Fruit fly (Drosophila melanogaster) whole organism, embryonic: ENCODE data around the gene wam.

Experiments
- Aef1 ChIP-seq: fragments of 200-800 bp; sonication (Bioruptor generic); IDR thresholded peaks from 3 replicates; pipeline ENCODE4 v1.3.6; 2022; ENCODE audit warnings: missing biosample characterization, missing genetic modification characterization
- Awh ChIP-seq: fragments of 200-800 bp; sonication (Bioruptor generic); IDR thresholded peaks from 2 replicates; pipeline ENCODE4, ENCODE4 v1.3.6; 2022; ENCODE audit warnings: missing biosample characterization, missing genetic modification characterization
- C15 ChIP-seq: fragments of 200-800 bp; sonication (Bioruptor generic); IDR thresholded peaks from 3 replicates; pipeline ENCODE4 v1.3.6; 2022; ENCODE audit warnings: missing biosample characterization, missing genetic modification characterization
- CG1024 ChIP-seq: fragments of 200-800 bp; sonication (Bioruptor generic); IDR thresholded peaks from 2 replicates; pipeline ENCODE4 v1.3.6; 2022; ENCODE audit warnings: missing biosample characterization, missing genetic modification characterization
- CG12219 ChIP-seq: fragments of 200-800 bp; sonication (Bioruptor generic); optimal IDR thresholded peaks from 3 replicates; lab custom pipeline; 2018; ENCODE audit warnings: missing biosample characterization, mild to moderate bottlenecking, missing genetic modification characterization
- CG13894 ChIP-seq: fragments of 200-800 bp; sonication (Bioruptor generic); optimal IDR thresholded peaks from 3 replicates; lab custom pipeline; 2018; ENCODE audit warnings: missing biosample characterization, mild to moderate bottlenecking, missing genetic modification characterization, moderate library complexity
- CG14441 ChIP-seq: fragments of 200-800 bp; sonication (Bioruptor generic); IDR thresholded peaks from 2 replicates; pipeline ENCODE4 v1.3.6; 2022; ENCODE audit warnings: missing biosample characterization, missing genetic modification characterization
- CG15601 ChIP-seq: fragments of 200-800 bp; sonication (Bioruptor generic); optimal IDR thresholded peaks from 3 replicates; lab custom pipeline; 2019; ENCODE audit warnings: missing biosample characterization, mild to moderate bottlenecking, missing genetic modification characterization, moderate library complexity
- CG17186 ChIP-seq: fragments of 200-800 bp; sonication (Bioruptor generic); optimal IDR thresholded peaks from 3 replicates; lab custom pipeline; 2017; ENCODE audit warnings: missing biosample characterization, missing genetic modification reagents, missing genetic modification characterization
- CG17802 ChIP-seq: fragments of 200-800 bp; sonication (Bioruptor generic); optimal IDR thresholded peaks from 2 replicates; lab custom pipeline; 2018; ENCODE audit warnings: missing biosample characterization, mild to moderate bottlenecking, missing genetic modification characterization, moderate library complexity
- CG17829 ChIP-seq: fragments of 200-800 bp; optimal IDR thresholded peaks from 2 replicates; lab custom pipeline; 2019; ENCODE audit warnings: missing biosample characterization, mild to moderate bottlenecking, missing genetic modification characterization, moderate library complexity
- CG18476 ChIP-seq: fragments of 200-800 bp; sonication (Bioruptor generic); optimal IDR thresholded peaks from 2 replicates; lab custom pipeline; 2016; ENCODE audit warnings: missing biosample characterization, mild to moderate bottlenecking, missing genetic modification characterization
- CG2199 ChIP-seq: fragments of 200-800 bp; sonication (Bioruptor generic); IDR thresholded peaks from 3 replicates; pipeline ENCODE4 v1.3.6; 2022; ENCODE audit warnings: missing biosample characterization, missing genetic modification characterization
- CG2202 ChIP-seq: fragments of 200-800 bp; sonication (Bioruptor generic); optimal IDR thresholded peaks from 2 replicates; lab custom pipeline; 2018; ENCODE audit warnings: missing biosample characterization, mild to moderate bottlenecking, missing genetic modification characterization
- CG30403 ChIP-seq: fragments of 200-800 bp; sonication (Bioruptor generic); optimal IDR thresholded peaks from 3 replicates; lab custom pipeline; 2016; ENCODE audit warnings: missing biosample characterization, missing genetic modification characterization
- CG32532 ChIP-seq: fragments of 200-800 bp; sonication (Bioruptor generic); IDR thresholded peaks from 2 replicates; pipeline ENCODE4 v1.3.6; 2022; ENCODE audit warnings: missing biosample characterization, missing genetic modification characterization
- CG32767 ChIP-seq: fragments of 200-800 bp; sonication (Bioruptor generic); IDR thresholded peaks from 2 replicates; pipeline ENCODE4 v1.3.6; 2022; ENCODE audit warnings: missing biosample characterization, missing genetic modification characterization
- CG33557 ChIP-seq: fragments of 200-800 bp; sonication (Bioruptor generic); optimal IDR thresholded peaks from 2 replicates; lab custom pipeline; 2019; ENCODE audit warnings: missing biosample characterization, mild to moderate bottlenecking, missing genetic modification characterization, moderate library complexity
- CG3995 ChIP-seq: fragments of 200-800 bp; sonication (Bioruptor generic); optimal IDR thresholded peaks from 3 replicates; lab custom pipeline; 2016; ENCODE audit warnings: missing biosample characterization, missing genetic modification characterization
- CG4328 ChIP-seq: fragments of 200-800 bp; sonication (Bioruptor generic); optimal IDR thresholded peaks from 3 replicates; lab custom pipeline; 2017; ENCODE audit warnings: missing biosample characterization, missing genetic modification reagents, missing genetic modification characterization
- CG5245 ChIP-seq: fragments of 200-800 bp; sonication (Bioruptor generic); optimal IDR thresholded peaks from 3 replicates; lab custom pipeline; 2016; ENCODE audit warnings: missing biosample characterization, missing genetic modification characterization
- CG7357 ChIP-seq: fragments of 200-800 bp; sonication (Bioruptor generic); IDR thresholded peaks from 3 replicates; pipeline ENCODE4 v1.3.6; 2022; ENCODE audit warnings: missing biosample characterization, missing genetic modification characterization
- CTCF ChIP-seq: fragments of 200-800 bp; sonication (Bioruptor generic); optimal IDR thresholded peaks from 2 replicates; lab custom pipeline; 2017; ENCODE audit warnings: missing biosample characterization, mild to moderate bottlenecking, missing genetic modification characterization, moderate library complexity
- Ets65A ChIP-seq: fragments of 200-800 bp; sonication (Bioruptor generic); peaks from one replicate; lab custom pipeline; 2016; ENCODE audit warnings: missing biosample characterization, missing genetic modification characterization
- Fer2 ChIP-seq: fragments of 200-800 bp; sonication (Bioruptor generic); optimal IDR thresholded peaks from 2 replicates; lab custom pipeline; 2018; ENCODE audit warnings: missing biosample characterization, mild to moderate bottlenecking, missing genetic modification characterization, moderate library complexity
- H2.0 ChIP-seq: fragments of 200-800 bp; sonication (Bioruptor generic); IDR thresholded peaks from 2 replicates; pipeline ENCODE4 v1.3.6; 2022; ENCODE audit warnings: missing biosample characterization, missing genetic modification characterization
- HHEX ChIP-seq: fragments of 200-800 bp; sonication (Bioruptor generic); optimal IDR thresholded peaks from 3 replicates; lab custom pipeline; 2017; ENCODE audit warnings: missing biosample characterization, mild to moderate bottlenecking, missing genetic modification characterization, missing genetic modification reagents
- Taf1 ChIP-seq: fragments of 200-800 bp; sonication (Bioruptor generic); IDR thresholded peaks from 2 replicates; pipeline ENCODE4 v1.3.6; 2022; ENCODE audit warnings: missing biosample characterization, missing genetic modification characterization
- YL-1 ChIP-seq: fragments of 200-800 bp; sonication (Bioruptor generic); optimal IDR thresholded peaks from 3 replicates; lab custom pipeline; 2017; ENCODE audit warnings: missing biosample characterization, mild to moderate bottlenecking, missing genetic modification characterization
- ab ChIP-seq: fragments of 200-800 bp; sonication (Bioruptor generic); optimal IDR thresholded peaks from 2 replicates; lab custom pipeline; 2016; ENCODE audit warnings: missing biosample characterization, missing genetic modification characterization
- ash1 ChIP-seq: fragments of 200-800 bp; sonication (Bioruptor generic); optimal IDR thresholded peaks from 2 replicates; lab custom pipeline; 2018; ENCODE audit warnings: missing biosample characterization, mild to moderate bottlenecking, missing genetic modification characterization
- cg ChIP-seq: fragments of 200-800 bp; sonication (Bioruptor generic); optimal IDR thresholded peaks from 3 replicates; lab custom pipeline; 2019; ENCODE audit warnings: missing biosample characterization, mild to moderate bottlenecking, missing genetic modification characterization, moderate library complexity
- chif ChIP-seq, 2 experiments: fragments of 200-800 bp; sonication (Bioruptor generic); optimal IDR thresholded peaks; 3 replicates each; lab custom pipeline; 2016; ENCODE audit warnings: missing biosample characterization in 2 of 2, missing genetic modification characterization in 2 of 2
- chinmo ChIP-seq: fragments of 200-800 bp; sonication (Bioruptor generic); IDR thresholded peaks from 4 replicates; pipeline ENCODE4 v1.3.6; 2022; ENCODE audit warnings: missing biosample characterization, missing genetic modification characterization; ENCODE audit not compliant: partially characterized antibody
- dmrt11E ChIP-seq: fragments of 200-800 bp; sonication (Bioruptor generic); optimal IDR thresholded peaks from 3 replicates; lab custom pipeline; 2018; ENCODE audit warnings: missing biosample characterization, mild to moderate bottlenecking, missing genetic modification characterization, moderate library complexity
- dysf ChIP-seq: fragments of 200-800 bp; sonication (Bioruptor generic); IDR thresholded peaks from 3 replicates; pipeline ENCODE4 v1.3.6; 2022; ENCODE audit warnings: missing biosample characterization, missing genetic modification characterization
- fd102C ChIP-seq: fragments of 200-800 bp; sonication (Bioruptor generic); optimal IDR thresholded peaks from 2 replicates; lab custom pipeline; 2018; ENCODE audit warnings: missing biosample characterization, mild to moderate bottlenecking, missing genetic modification characterization, moderate library complexity
- fru ChIP-seq: fragments of >200 bp; optimal IDR thresholded peaks from 2 replicates; lab custom pipeline; 2017
- gcm2 ChIP-seq: fragments of 200-800 bp; sonication (Bioruptor generic); optimal IDR thresholded peaks from 2 replicates; lab custom pipeline; 2016; ENCODE audit warnings: missing biosample characterization, missing genetic modification characterization
- hth ChIP-seq: fragments of >200 bp; optimal IDR thresholded peaks from 2 replicates; lab custom pipeline; 2017; ENCODE audit warnings: inconsistent platforms
- oc ChIP-seq: fragments of 200-800 bp; sonication (Bioruptor generic); optimal IDR thresholded peaks from 2 replicates; lab custom pipeline; 2018; ENCODE audit warnings: missing biosample characterization, mild to moderate bottlenecking, missing genetic modification characterization, moderate library complexity
- p53 ChIP-seq: fragments of 200-800 bp; sonication (Bioruptor generic); optimal IDR thresholded peaks from 2 replicates; lab custom pipeline; 2016; ENCODE audit warnings: missing biosample characterization, missing genetic modification characterization
- psq ChIP-seq: fragments of 200-800 bp; sonication (Bioruptor generic); optimal IDR thresholded peaks from 2 replicates; lab custom pipeline; 2017; ENCODE audit warnings: missing biosample characterization, missing genetic modification characterization
- sc ChIP-seq, 3 experiments: fragments of >200 bp in 2 of 3; fragments of 200-800 bp in 1 of 3; sonication (Bioruptor generic) in 1 of 3; optimal IDR thresholded peaks; 2 replicates in 2 of 3; 3 replicates in 1 of 3; lab custom pipeline; 2017; ENCODE audit warnings: mild to moderate bottlenecking in 1 of 3, missing biosample characterization in 1 of 3, missing genetic modification characterization in 1 of 3, missing genetic modification reagents in 1 of 3
- sd ChIP-seq: fragments of 200-800 bp; sonication (Bioruptor generic); optimal IDR thresholded peaks from 3 replicates; lab custom pipeline; 2018; ENCODE audit warnings: missing biosample characterization, mild to moderate bottlenecking, missing genetic modification characterization, moderate library complexity
- sqz ChIP-seq: fragments of 200-800 bp; sonication (Bioruptor generic); optimal IDR thresholded peaks from 3 replicates; lab custom pipeline; 2018; ENCODE audit warnings: missing biosample characterization, mild to moderate bottlenecking, missing genetic modification characterization
- tin ChIP-seq: fragments of 200-800 bp; sonication (Bioruptor generic); optimal IDR thresholded peaks from 3 replicates; lab custom pipeline; 2016; ENCODE audit warnings: missing biosample characterization, missing genetic modification characterization
- tna ChIP-seq: fragments of 200-800 bp; sonication (Bioruptor generic); IDR thresholded peaks from 2 replicates; pipeline ENCODE4 v1.3.6; 2022; ENCODE audit warnings: missing biosample characterization, missing genetic modification characterization; ENCODE audit not compliant: partially characterized antibody
- z ChIP-seq: fragments of 200-800 bp; sonication (Bioruptor generic); IDR thresholded peaks from 3 replicates; pipeline ENCODE4 v1.3.6; 2022; ENCODE audit warnings: missing biosample characterization, missing genetic modification characterization
- zen ChIP-seq: fragments of 200-800 bp; sonication (Bioruptor generic); optimal IDR thresholded peaks from 3 replicates; lab custom pipeline; 2018; ENCODE audit warnings: missing biosample characterization, mild to moderate bottlenecking, missing genetic modification characterization, moderate library complexity
- zf30C ChIP-seq: fragments of 200-800 bp; sonication (Bioruptor generic); optimal IDR thresholded peaks from 3 replicates; lab custom pipeline; 2018; ENCODE audit warnings: missing biosample characterization, mild to moderate bottlenecking, missing genetic modification characterization
- zfh2 ChIP-seq: fragments of 200-800 bp; sonication (Bioruptor generic); optimal IDR thresholded peaks from 2 replicates; lab custom pipeline; 2016; ENCODE audit warnings: missing biosample characterization, missing genetic modification characterization

wam gene

dm6 chr3R:23331280-23331679 is 43.4 kb upstream of the wam start (continued):
- TF ChIP-seq YL-1 (GFP tag; lab: Kevin White, UChicago) (no peak), CG12219 (GFP tag; lab: Kevin White, UChicago) (peak; percentile 63), zfh2 (GFP tag; lab: Kevin White, UChicago) (no peak), zen (tag; lab: Kevin White, UChicago) (peak; percentile 84), CG18476 (GFP tag; lab: Kevin White, UChicago) (peak; percentile 36), ash1 (GFP tag; lab: Kevin White, UChicago) (no peak), sc (optimal IDR thresholded peaks at IDR 0.05; lab: Kevin White, UChicago) (no peak), sc (GFP tag; optimal IDR thresholded peaks at IDR 0.05; lab: Kevin White, UChicago) (peak; percentile 50), chif (GFP tag; optimal IDR thresholded peaks at IDR 0.05; lab: Kevin White, UChicago) (peak in 1 of 2 experiments; percentile 34), CG17829 (tag; lab: Kevin White, UChicago) (peak; percentile 67), CG5245 (peak; percentile 56), Ets65A (GFP tag; lab: Kevin White, UChicago) (peak; percentile 70), CG32767 (GFP tag; lab: Robert Waterston, UW) (no peak), psq (GFP tag; lab: Kevin White, UChicago) (no peak), Fer2 (tag; lab: Kevin White, UChicago) (no peak), CG30403 (GFP tag; lab: Kevin White, UChicago) (peak; percentile 1), CTCF (GFP tag; lab: Kevin White, UChicago) (peak; percentile 98), z (GFP tag; lab: Robert Waterston, UW) (no peak), gcm2 (GFP tag; lab: Kevin White, UChicago) (no peak), CG3995 (GFP tag; lab: Kevin White, UChicago) (no peak), dysf (GFP tag; lab: Robert Waterston, UW) (peak; percentile 34; the same call in 1 of the 3 replicates), CG17186 (GFP tag; lab: Kevin White, UChicago) (no peak), CG4328 (peak; percentile 48), CG32532 (GFP tag; lab: Robert Waterston, UW) (peak; percentile 48; the same call in 1 of the 2 replicates), CG15601 (tag; lab: Kevin White, UChicago) (peak; percentile 60), H2.0 (GFP tag; lab: Robert Waterston, UW) (no peak), dmrt11E (peak; percentile 57), HHEX (GFP tag; lab: Kevin White, UChicago) (peak; percentile 41), CG13894 (tag; lab: Kevin White, UChicago) (no peak), zf30C (GFP tag; lab: Kevin White, UChicago) (peak; percentile 25), C15 (GFP tag; lab: Robert Waterston, UW) (0 out of 3 replicates have a peak, but pooled peaks have one; percentile 51), CG14441 (GFP tag; lab: Robert Waterston, UW) (peak; percentile 28; the same call in 1 of the 2 replicates), Aef1 (GFP tag; lab: Robert Waterston, UW) (no peak; the same call in 2 of the 3 replicates), chinmo (no peak), oc (tag; lab: Kevin White, UChicago) (no peak), sd (tag; lab: Kevin White, UChicago) (no peak), CG7357 (GFP tag; lab: Robert Waterston, UW) (no peak), Awh (GFP tag; lab: Robert Waterston, UW) (no peak; the same call in 1 of the 2 replicates), tin (peak; percentile 60), CG17802 (peak; percentile 66), tna (GFP tag; lab: Robert Waterston, UW) (no peak), hth (lab: Kevin White, UChicago) (no peak), fd102C (GFP tag; lab: Kevin White, UChicago) (peak; percentile 56), CG2199 (peak; percentile 68; the same call in 2 of the 3 replicates), p53 (GFP tag; lab: Kevin White, UChicago) (no peak), cg (GFP tag; lab: Kevin White, UChicago) (no peak), ab (GFP tag; lab: Kevin White, UChicago) (no peak), sqz (GFP tag; lab: Kevin White, UChicago) (peak; percentile 52), CG33557 (GFP tag; lab: Kevin White, UChicago) (peak; percentile 65), CG1024 (no peak), CG2202 (tag; lab: Kevin White, UChicago) (peak; percentile 44), Taf1 (GFP tag; lab: Robert Waterston, UW) (no peak), fru (no peak)
